Fruit fly (Drosophila melanogaster) whole organism, pupa: ENCODE results near the gene Ero1L.

ENCODE experiments used
- CG10348 ChIP-seq: fragments of 200-800 bp; sonication (Bioruptor generic); IDR thresholded peaks from 2 replicates; pipeline ENCODE4 v1.3.6; 2022; ENCODE audit warnings: missing biosample characterization, missing genetic modification characterization
- CG12605 ChIP-seq: fragments of 200-800 bp; sonication (Bioruptor generic); IDR thresholded peaks from 2 replicates; pipeline ENCODE4 v1.3.6; 2022; ENCODE audit warnings: missing biosample characterization, missing genetic modification characterization
- CG13204 ChIP-seq: fragments of 200-800 bp; sonication (Bioruptor generic); optimal IDR thresholded peaks from 2 replicates; lab custom pipeline; 2018; ENCODE audit warnings: missing biosample characterization, mild to moderate bottlenecking, missing genetic modification characterization, moderate library complexity
- CG14655 ChIP-seq: fragments of 200-800 bp; sonication (Bioruptor generic); optimal IDR thresholded peaks from 3 replicates; lab custom pipeline; 2017; ENCODE audit warnings: mild to moderate bottlenecking, missing biosample characterization, missing genetic modification reagents, missing genetic modification characterization
- CG15710 ChIP-seq: fragments of 200-800 bp; sonication (Bioruptor generic); optimal IDR thresholded peaks from 2 replicates; lab custom pipeline; 2018; ENCODE audit warnings: missing biosample characterization, mild to moderate bottlenecking, missing genetic modification characterization, moderate library complexity
- CG17806 ChIP-seq: fragments of 200-800 bp; sonication (Bioruptor generic); optimal IDR thresholded peaks from 2 replicates; lab custom pipeline; 2018; ENCODE audit warnings: missing biosample characterization, mild to moderate bottlenecking, missing genetic modification characterization, moderate library complexity
- CG32121 ChIP-seq: fragments of 200-800 bp; sonication (Bioruptor generic); IDR thresholded peaks from 2 replicates; pipeline ENCODE4 v1.3.6; 2022; ENCODE audit warnings: missing biosample characterization, missing genetic modification characterization
- CG34367 ChIP-seq: fragments of 200-800 bp; sonication (Bioruptor generic); optimal IDR thresholded peaks from 2 replicates; lab custom pipeline; 2018; ENCODE audit warnings: missing biosample characterization, mild to moderate bottlenecking, missing genetic modification characterization
- CG4496 ChIP-seq: fragments of 200-800 bp; sonication (Bioruptor generic); IDR thresholded peaks from 3 replicates; pipeline ENCODE4 v1.3.6; 2022; ENCODE audit warnings: missing biosample characterization, missing genetic modification characterization
- CG8159 ChIP-seq: fragments of 200-800 bp; sonication (Bioruptor generic); optimal IDR thresholded peaks from 3 replicates; lab custom pipeline; 2018; ENCODE audit warnings: missing biosample characterization, mild to moderate bottlenecking, missing genetic modification characterization, moderate library complexity
- CG8301 ChIP-seq: fragments of 200-800 bp; sonication (Bioruptor generic); optimal IDR thresholded peaks from 2 replicates; lab custom pipeline; 2018; ENCODE audit warnings: missing biosample characterization, mild to moderate bottlenecking, missing genetic modification characterization
- CG9948 ChIP-seq: fragments of 200-800 bp; sonication (Bioruptor generic); optimal IDR thresholded peaks from 2 replicates; lab custom pipeline; 2018; ENCODE audit warnings: missing biosample characterization, mild to moderate bottlenecking, missing genetic modification characterization, moderate library complexity
- D1 ChIP-seq: fragments of 200-800 bp; sonication (Bioruptor generic); optimal IDR thresholded peaks from 2 replicates; lab custom pipeline; 2018; ENCODE audit warnings: missing biosample characterization, mild to moderate bottlenecking, missing genetic modification characterization, moderate library complexity
- EcR ChIP-seq: fragments of 200-800 bp; sonication (Bioruptor generic); optimal IDR thresholded peaks from 3 replicates; lab custom pipeline; 2019; ENCODE audit warnings: missing biosample characterization, missing genetic modification characterization, mild to moderate bottlenecking, moderate library complexity, missing genetic modification reagents
- Ets98B ChIP-seq: fragments of 200-800 bp; sonication (Bioruptor generic); IDR thresholded peaks from 2 replicates; pipeline ENCODE4 v1.3.6; 2022; ENCODE audit warnings: missing biosample characterization, missing genetic modification characterization
- Pif1A ChIP-seq: fragments of 200-800 bp; sonication (Bioruptor generic); optimal IDR thresholded peaks from 3 replicates; lab custom pipeline; 2016; ENCODE audit warnings: missing biosample characterization, missing genetic modification characterization
- Pif1B ChIP-seq: fragments of 200-800 bp; sonication (Bioruptor generic); optimal IDR thresholded peaks from 3 replicates; lab custom pipeline; 2016; ENCODE audit warnings: missing biosample characterization, missing genetic modification characterization
- Snoo ChIP-seq: fragments of 200-800 bp; sonication (Bioruptor generic); optimal IDR thresholded peaks from 3 replicates; lab custom pipeline; 2017; ENCODE audit warnings: missing biosample characterization, mild to moderate bottlenecking, missing genetic modification characterization, inconsistent platforms
- fd96Ca ChIP-seq: fragments of 200-800 bp; sonication (Bioruptor generic); IDR thresholded peaks from 3 replicates; pipeline ENCODE4 v1.3.6; 2022; ENCODE audit warnings: missing biosample characterization, missing genetic modification characterization
- gl ChIP-seq: fragments of 200-800 bp; sonication (Bioruptor generic); optimal IDR thresholded peaks from 2 replicates; lab custom pipeline; 2018; ENCODE audit warnings: missing biosample characterization, mild to moderate bottlenecking, missing genetic modification characterization
- rn ChIP-seq: fragments of 200-800 bp; sonication (Bioruptor generic); IDR thresholded peaks from 2 replicates; pipeline ENCODE4 v1.3.6; 2022; ENCODE audit warnings: missing biosample characterization, missing genetic modification characterization

The Ero1L gene

dm6 chr3L:4211440-4211839 is 41.2 kb downstream of the Ero1L start, which contains the start of gene Cpr64Ab:
Gene Cpr64Ab (minus strand): TSS chr3L:4211540.
- TF ChIP-seq CG13204 (GFP tag; lab: Kevin White, UChicago) = no peak
- no peak for TF ChIP-seq CG15710 (tag; lab: Kevin White, UChicago)
- no peak for TF ChIP-seq EcR (GFP tag; lab: Kevin White, UChicago)
- no peak for TF ChIP-seq CG12605 (GFP tag; lab: Robert Waterston, UW)
- TF ChIP-seq CG17806 (tag; lab: Kevin White, UChicago) = no peak
- TF ChIP-seq CG8159 (tag; lab: Kevin White, UChicago) = no peak
- no peak for TF ChIP-seq Snoo (tag; lab: Kevin White, UChicago)
- no peak for TF ChIP-seq CG8301 (tag; lab: Kevin White, UChicago)
- TF ChIP-seq CG4496 (GFP tag; lab: Robert Waterston, UW) = no peak
- no peak for TF ChIP-seq Pif1A (GFP tag; lab: Kevin White, UChicago)
- TF ChIP-seq Pif1B = no peak
- TF ChIP-seq fd96Ca = no peak
- no peak for TF ChIP-seq CG9948 (tag; lab: Kevin White, UChicago)
- TF ChIP-seq CG10348 (GFP tag; lab: Robert Waterston, UW) = no peak
- TF ChIP-seq Ets98B (GFP tag; lab: Robert Waterston, UW) = no peak
- no peak for TF ChIP-seq gl (tag; lab: Kevin White, UChicago)
- TF ChIP-seq CG34367 = no peak

- TF ChIP-seq Ets98B (GFP tag; lab: Robert Waterston, UW) (no peak), CG9948 (tag; lab: Kevin White, UChicago) (no peak), CG8301 (tag; lab: Kevin White, UChicago) (no peak), gl (tag; lab: Kevin White, UChicago) (no peak), rn (no peak), CG17806 (tag; lab: Kevin White, UChicago) (no peak), CG12605 (GFP tag; lab: Robert Waterston, UW) (no peak), CG8159 (tag; lab: Kevin White, UChicago) (no peak), CG15710 (tag; lab: Kevin White, UChicago) (no peak), D1 (tag; lab: Kevin White, UChicago) (no peak), EcR (GFP tag; lab: Kevin White, UChicago) (no peak), CG14655 (GFP tag; lab: Kevin White, UChicago) (no peak), CG34367 (no peak)
- TF ChIP-seq, all 21 proteins: peak for 0
Observed at dm6 chr3L:4212815-4213214, 42.6 kb downstream of the Ero1L start, which contains the start of gene Cpr64Ac. Gene Cpr64Ac (minus strand): TSS chr3L:4212915.

dm6 chr3L:4215079-4215478 is 44.9 kb downstream of the Ero1L start, which contains the start of gene Cpr64Ad:
Gene Cpr64Ad (plus strand): TSS chr3L:4215379.
- TF ChIP-seq D1 (tag; lab: Kevin White, UChicago) (no peak), EcR (GFP tag; lab: Kevin White, UChicago) (no peak), Pif1A (GFP tag; lab: Kevin White, UChicago) (no peak), CG14655 (GFP tag; lab: Kevin White, UChicago) (no peak), Ets98B (GFP tag; lab: Robert Waterston, UW) (no peak), CG9948 (tag; lab: Kevin White, UChicago) (no peak), CG13204 (GFP tag; lab: Kevin White, UChicago) (no peak), fd96Ca (no peak), CG8301 (tag; lab: Kevin White, UChicago) (no peak), CG12605 (GFP tag; lab: Robert Waterston, UW) (no peak), gl (tag; lab: Kevin White, UChicago) (no peak), CG10348 (GFP tag; lab: Robert Waterston, UW) (no peak)

dm6 chr3L:4219291-4220228 is 49.4 kb downstream of the Ero1L start:
- TF ChIP-seq rn (no peak), CG4496 (GFP tag; lab: Robert Waterston, UW) (peak; percentile 37; the same call in 1 of the 3 replicates), Ets98B (GFP tag; lab: Robert Waterston, UW) (peak; percentile 21; the same call in 1 of the 2 replicates), CG32121 (GFP tag; lab: Robert Waterston, UW) (0 out of 2 replicates have a peak, but pooled peaks have one; percentile 12)

dm6 chr3L:4220679-4221078 is 50.5 kb downstream of the Ero1L start:
- TF ChIP-seq CG17806 (tag; lab: Kevin White, UChicago) (no peak), Ets98B (GFP tag; lab: Robert Waterston, UW) (no peak), Snoo (tag; lab: Kevin White, UChicago) (no peak), D1 (tag; lab: Kevin White, UChicago) (no peak), CG9948 (tag; lab: Kevin White, UChicago) (no peak), CG15710 (tag; lab: Kevin White, UChicago) (no peak), CG8301 (tag; lab: Kevin White, UChicago) (no peak), CG12605 (GFP tag; lab: Robert Waterston, UW) (no peak)
